Fruit fly (Drosophila melanogaster): Measurements from ENCODE around the gene CG42464.

The CG42464 gene

dm6 chr2L:3697772-3698171 lies 1.5 kb upstream of the CG42464 start, which contains the start of gene CG3604:
Gene CG3604 (minus strand): TSS chr2L:3697872.
- TF ChIP-seq CG14711 (tag; optimal IDR thresholded peaks at IDR 0.05) = no peak
- TF ChIP-seq ovo (GFP tag; optimal IDR thresholded peaks at IDR 0.05) = no peak
- TF ChIP-seq Mnt (GFP tag; optimal IDR thresholded peaks at IDR 0.05) = no peak
- TF ChIP-seq cnc (optimal IDR thresholded peaks at IDR 0.05) = no peak
- no peak for TF ChIP-seq CG7101 (tag; optimal IDR thresholded peaks at IDR 0.05)
- no peak for TF ChIP-seq Clk (GFP tag; optimal IDR thresholded peaks at IDR 0.05)
- no peak for TF ChIP-seq pad (GFP tag; optimal IDR thresholded peaks at IDR 0.05)
- TF ChIP-seq bab1 (GFP tag; optimal IDR thresholded peaks at IDR 0.05) = no peak
- no peak for TF ChIP-seq CG12768 (GFP tag; optimal IDR thresholded peaks at IDR 0.05)
- no peak for TF ChIP-seq kay (GFP tag; ENCODE audit: borderline replicate concordance)
- no peak for TF ChIP-seq tj (GFP tag; optimal IDR thresholded peaks at IDR 0.05)

dm6 chr2L:3699895-3700294 lies 631 bp downstream of the CG42464 start, which contains the start of gene CG42465:
Gene CG42465 (plus strand): TSS chr2L:3700195.
- TF ChIP-seq bab1 (GFP tag; optimal IDR thresholded peaks at IDR 0.05) (no peak), tj (GFP tag; optimal IDR thresholded peaks at IDR 0.05) (no peak), kay (GFP tag; ENCODE audit: borderline replicate concordance) (no peak), CG5204 (GFP tag; optimal IDR thresholded peaks at IDR 0.05) (no peak), CG1620 (GFP tag; optimal IDR thresholded peaks at IDR 0.05) (no peak), Clk (GFP tag; optimal IDR thresholded peaks at IDR 0.05) (no peak), CG7101 (tag; optimal IDR thresholded peaks at IDR 0.05) (no peak), Crg-1 (GFP tag; optimal IDR thresholded peaks at IDR 0.05) (no peak), cnc (optimal IDR thresholded peaks at IDR 0.05) (no peak)

DNA sequence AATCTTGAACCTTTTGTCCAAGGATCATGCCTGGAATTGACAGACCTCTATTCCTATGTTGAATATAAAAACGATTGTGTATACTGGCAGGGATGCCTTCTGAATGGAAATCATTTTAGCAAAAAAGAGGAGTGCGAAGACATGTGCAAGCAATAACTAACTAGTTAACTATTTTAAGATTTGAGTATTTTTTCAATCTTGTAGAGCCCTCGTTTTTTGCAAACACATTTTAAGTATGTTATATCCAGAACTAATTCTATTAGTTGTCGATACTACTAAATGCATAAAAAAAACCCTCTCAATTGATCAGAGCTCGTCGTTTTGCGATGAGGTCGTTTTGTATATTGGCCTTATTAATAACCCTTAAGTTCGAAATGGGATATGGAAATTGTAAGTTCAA lies 1.1 kb downstream of the CG42464 start, which contains the start of gene Sfp24C1:
Sfp24C1 (plus strand) TSS at position 301 of the 400 bp plus-strand sequence.
- TF ChIP-seq kay (GFP tag; ENCODE audit: borderline replicate concordance) (no peak), CG1620 (GFP tag; optimal IDR thresholded peaks at IDR 0.05) (no peak), CG7101 (tag; optimal IDR thresholded peaks at IDR 0.05) (no peak), ovo (GFP tag; optimal IDR thresholded peaks at IDR 0.05) (no peak), CG7045 (GFP tag; optimal IDR thresholded peaks at IDR 0.05) (no peak), CG12768 (GFP tag; optimal IDR thresholded peaks at IDR 0.05) (no peak), CG14711 (tag; optimal IDR thresholded peaks at IDR 0.05) (no peak), bab1 (GFP tag; optimal IDR thresholded peaks at IDR 0.05) (no peak), tj (GFP tag; optimal IDR thresholded peaks at IDR 0.05) (no peak), CG5204 (GFP tag; optimal IDR thresholded peaks at IDR 0.05) (no peak), Hr96 (GFP tag; optimal IDR thresholded peaks at IDR 0.05) (no peak), CG33017 (tag; optimal IDR thresholded peaks at IDR 0.05) (no peak), pad (GFP tag; optimal IDR thresholded peaks at IDR 0.05) (no peak), Clk (GFP tag; optimal IDR thresholded peaks at IDR 0.05) (no peak), CG11617 (GFP tag; optimal IDR thresholded peaks at IDR 0.05) (no peak), cic (GFP tag; optimal IDR thresholded peaks at IDR 0.05) (no peak)

DNA sequence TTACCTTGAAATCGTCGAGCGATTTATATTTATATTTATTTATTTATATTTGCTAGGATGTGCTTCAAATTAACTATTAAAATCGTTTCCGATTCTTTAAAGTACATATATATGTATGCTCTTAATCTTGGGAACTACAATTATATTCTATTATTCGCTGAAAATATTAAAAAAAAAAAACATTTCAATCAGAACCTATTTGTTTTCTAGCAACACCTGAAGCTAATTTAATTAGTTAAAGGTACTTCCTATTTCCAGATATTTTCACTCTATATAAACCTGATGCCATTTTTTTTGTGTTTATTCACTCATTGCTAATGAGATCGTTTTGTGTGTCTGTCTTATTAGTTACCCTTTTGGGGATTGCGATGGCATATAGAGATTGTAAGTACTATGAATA lies 1.7 kb downstream of the CG42464 start, which contains the start of gene CG42467:
CG42467 (plus strand) TSS at position 301 of the 400 bp plus-strand sequence.
- TF ChIP-seq CG7045 (GFP tag; optimal IDR thresholded peaks at IDR 0.05) = no peak
- no peak for TF ChIP-seq CG14711 (tag; optimal IDR thresholded peaks at IDR 0.05)
- TF ChIP-seq Mnt (GFP tag; optimal IDR thresholded peaks at IDR 0.05) = no peak
- no peak for TF ChIP-seq cnc (optimal IDR thresholded peaks at IDR 0.05)
- no peak for TF ChIP-seq cic (GFP tag; optimal IDR thresholded peaks at IDR 0.05)
- no peak for TF ChIP-seq ovo (GFP tag; optimal IDR thresholded peaks at IDR 0.05)
- TF ChIP-seq Crg-1 (GFP tag; optimal IDR thresholded peaks at IDR 0.05) = no peak
- TF ChIP-seq kay (GFP tag; ENCODE audit: borderline replicate concordance) = no peak
- TF ChIP-seq Hr96 (GFP tag; optimal IDR thresholded peaks at IDR 0.05) = no peak

DNA sequence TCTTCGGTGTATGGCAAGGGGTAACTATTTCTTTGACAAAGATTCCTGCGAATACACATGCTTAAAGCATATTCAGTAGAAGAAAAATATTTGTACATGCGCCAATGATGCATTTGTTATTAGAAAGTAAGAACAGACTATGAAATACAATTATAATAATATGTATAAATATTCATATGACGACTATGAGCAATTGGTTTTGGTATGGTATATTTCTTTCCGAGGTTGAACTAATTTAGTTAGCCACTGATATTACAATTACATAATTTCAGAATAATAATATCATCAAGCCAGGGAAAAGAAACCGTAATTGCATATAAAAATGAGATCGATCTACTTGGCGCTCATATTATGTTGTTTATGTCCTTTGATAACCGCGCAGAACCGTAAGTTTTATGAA lies 2.3 kb downstream of the CG42464 start, which contains the start of gene CG43145:
CG43145 (plus strand) TSS at position 301 of the 400 bp plus-strand sequence.
- TF ChIP-seq cnc (optimal IDR thresholded peaks at IDR 0.05) (no peak), CG5204 (GFP tag; optimal IDR thresholded peaks at IDR 0.05) (no peak), CG1620 (GFP tag; optimal IDR thresholded peaks at IDR 0.05) (no peak), tj (GFP tag; optimal IDR thresholded peaks at IDR 0.05) (no peak), CG14711 (tag; optimal IDR thresholded peaks at IDR 0.05) (no peak), Hr96 (GFP tag; optimal IDR thresholded peaks at IDR 0.05) (no peak), cic (GFP tag; optimal IDR thresholded peaks at IDR 0.05) (no peak), Crg-1 (GFP tag; optimal IDR thresholded peaks at IDR 0.05) (no peak), CG33017 (tag; optimal IDR thresholded peaks at IDR 0.05) (no peak), CG7045 (GFP tag; optimal IDR thresholded peaks at IDR 0.05) (no peak), Clk (GFP tag; optimal IDR thresholded peaks at IDR 0.05) (no peak), CG11617 (GFP tag; optimal IDR thresholded peaks at IDR 0.05) (no peak), toe (GFP tag; optimal IDR thresholded peaks at IDR 0.05) (no peak), CG12768 (GFP tag; optimal IDR thresholded peaks at IDR 0.05) (no peak)

DNA sequence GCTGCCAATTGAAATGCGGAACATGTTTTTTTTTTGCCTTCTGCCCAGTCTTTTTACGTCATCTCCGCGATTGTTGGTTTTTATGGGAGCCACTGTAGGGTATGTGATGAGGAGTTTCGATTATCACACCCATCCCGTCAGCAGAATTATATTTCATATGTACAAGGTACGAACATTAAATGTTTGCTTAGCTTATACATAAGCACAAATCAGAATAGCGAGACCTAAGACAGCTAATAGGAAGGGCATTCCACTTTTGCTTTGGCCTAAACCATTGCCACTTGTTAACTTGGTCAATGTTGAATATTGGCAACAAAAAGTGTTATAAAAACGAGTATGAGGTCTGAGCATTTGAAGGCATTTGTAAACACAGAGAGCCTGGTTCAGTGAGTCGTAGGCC lies 4.0 kb downstream of the CG42464 start, which contains the start of gene CG2816:
CG2816 (plus strand) TSS at position 400 of the 400 bp plus-strand sequence.
- TF ChIP-seq ovo (GFP tag; optimal IDR thresholded peaks at IDR 0.05) (no peak), Mnt (GFP tag; optimal IDR thresholded peaks at IDR 0.05) (no peak), Hr96 (GFP tag; optimal IDR thresholded peaks at IDR 0.05) (peak; percentile 54), cnc (optimal IDR thresholded peaks at IDR 0.05) (no peak), CG5204 (GFP tag; optimal IDR thresholded peaks at IDR 0.05) (peak; percentile 69), Crg-1 (GFP tag; optimal IDR thresholded peaks at IDR 0.05) (no peak), pad (GFP tag; optimal IDR thresholded peaks at IDR 0.05) (peak; percentile 22), CG7101 (tag; optimal IDR thresholded peaks at IDR 0.05) (peak; percentile 45), Clk (GFP tag; optimal IDR thresholded peaks at IDR 0.05) (no peak), CG12768 (GFP tag; optimal IDR thresholded peaks at IDR 0.05) (peak; percentile 64), bab1 (GFP tag; optimal IDR thresholded peaks at IDR 0.05) (no peak), CG11617 (GFP tag; optimal IDR thresholded peaks at IDR 0.05) (no peak), CG1620 (GFP tag; optimal IDR thresholded peaks at IDR 0.05) (peak; percentile 7), toe (GFP tag; optimal IDR thresholded peaks at IDR 0.05) (peak; percentile 57), kay (GFP tag; ENCODE audit: borderline replicate concordance) (peak; percentile 77), CG33017 (tag; optimal IDR thresholded peaks at IDR 0.05) (peak; percentile 79), CG7045 (GFP tag; optimal IDR thresholded peaks at IDR 0.05) (peak; percentile 44), CG14711 (tag; optimal IDR thresholded peaks at IDR 0.05) (peak; percentile 64), tj (GFP tag; optimal IDR thresholded peaks at IDR 0.05) (peak; percentile 13), cic (GFP tag; optimal IDR thresholded peaks at IDR 0.05) (no peak)
